Fruit fly (Drosophila melanogaster): ENCODE results near the gene Dna2.
A peak's percentile ranks its signal among the peaks of the same experiment; 100 is the strongest.

Gene Dna2

dm6 chrX:10014738-10015703 is 4.7 kb downstream of the Dna2 start (continued):
- TF ChIP-seq Dfd (GFP tag; optimal IDR thresholded peaks at IDR 0.05) (no peak), CG9727 (GFP tag; optimal IDR thresholded peaks at IDR 0.05) (no peak), pho (GFP tag; optimal IDR thresholded peaks at IDR 0.05) (no peak), kni (GFP tag; optimal IDR thresholded peaks at IDR 0.05) (peak; percentile 40), CG7839 (tag; optimal IDR thresholded peaks at IDR 0.05) (no peak), CG3163 (GFP tag; optimal IDR thresholded peaks at IDR 0.05) (no peak), ttk (GFP tag; IDR thresholded peaks at IDR 0.05) (no peak), CG17361 (GFP tag; IDR thresholded peaks at IDR 0.05) (no peak), CG1603 (tag; optimal IDR thresholded peaks at IDR 0.05) (no peak), CG10366 (GFP tag; IDR thresholded peaks at IDR 0.05) (no peak), Elba2 (GFP tag; optimal IDR thresholded peaks at IDR 0.05) (no peak), wek (GFP tag; optimal IDR thresholded peaks at IDR 0.05) (no peak), CG7987 (GFP tag; optimal IDR thresholded peaks at IDR 0.05) (no peak), CkIIα-i1 (GFP tag; IDR thresholded peaks at IDR 0.05) (no peak), Nf-YC (tag; optimal IDR thresholded peaks at IDR 0.05) (no peak), CG9817 (tag; optimal IDR thresholded peaks at IDR 0.05) (no peak), pnt (GFP tag; optimal IDR thresholded peaks at IDR 0.05) (no peak), tap (tag; optimal IDR thresholded peaks at IDR 0.05) (no peak), Jarid2 (GFP tag; optimal IDR thresholded peaks at IDR 0.05) (no peak), Ets97D (GFP tag; optimal IDR thresholded peaks at IDR 0.05) (no peak), slp2 (GFP tag; optimal IDR thresholded peaks at IDR 0.05) (no peak), CG8089 (GFP tag; optimal IDR thresholded peaks at IDR 0.05) (no peak), Med (GFP tag) (peak; percentile 2), otp (GFP tag; IDR thresholded peaks at IDR 0.05) (no peak), CG10543 (GFP tag; optimal IDR thresholded peaks at IDR 0.05) (no peak), vfl (GFP tag; optimal IDR thresholded peaks at IDR 0.05) (no peak), CG12769 (tag; optimal IDR thresholded peaks at IDR 0.05) (peak; percentile 49), CG18476 (GFP tag; optimal IDR thresholded peaks at IDR 0.05) (no peak)

DNA sequence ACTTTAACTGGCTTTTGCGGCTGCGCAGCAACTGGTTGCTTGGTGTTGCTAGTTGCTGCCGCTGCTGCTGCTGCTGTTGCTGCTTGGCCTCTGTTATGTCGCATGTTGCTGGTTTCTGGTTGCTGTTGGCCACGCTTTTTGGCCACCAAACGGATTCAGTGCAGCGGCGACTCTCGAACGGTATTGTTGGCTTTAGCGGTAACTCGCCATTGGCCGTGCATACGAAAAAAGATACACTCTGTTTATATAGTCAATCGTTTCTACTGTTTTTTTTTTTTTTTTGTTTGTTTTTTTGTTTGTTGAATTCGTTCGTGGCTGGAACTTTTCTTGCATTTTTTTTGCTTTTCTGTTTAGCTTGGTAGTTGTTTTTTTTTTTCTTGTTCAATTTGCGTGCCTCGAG is 6.4 kb downstream of the Dna2 start, which contains the start of gene Cht6:
Gene Cht6 (plus strand): TSS at position 122 of the 400 bp plus-strand sequence.
- TF ChIP-seq CG6175 (GFP tag; IDR thresholded peaks at IDR 0.05): peak; percentile 74; the same call in 1 of the 3 replicates
- TF ChIP-seq CG2116 (GFP tag; optimal IDR thresholded peaks at IDR 0.05): no peak
- no peak for TF ChIP-seq wor (GFP tag; IDR thresholded peaks at IDR 0.05)
- TF ChIP-seq sens (GFP tag): no peak
- no peak for TF ChIP-seq CG15601 (tag; optimal IDR thresholded peaks at IDR 0.05)
- TF ChIP-seq her (GFP tag; optimal IDR thresholded peaks at IDR 0.05): no peak
- no peak for TF ChIP-seq vfl (GFP tag; optimal IDR thresholded peaks at IDR 0.05)
- TF ChIP-seq CG17361 (GFP tag; IDR thresholded peaks at IDR 0.05): no peak
- no peak for TF ChIP-seq oc (tag; optimal IDR thresholded peaks at IDR 0.05)
- TF ChIP-seq CG12299 (tag; optimal IDR thresholded peaks at IDR 0.05): no peak
- no peak for TF ChIP-seq CG6654 (GFP tag; optimal IDR thresholded peaks at IDR 0.05)
- 0 out of 3 replicates have a peak, but pooled peaks have one; percentile 9 for TF ChIP-seq Doc3 (GFP tag; IDR thresholded peaks at IDR 0.05; ENCODE audit: partially characterized antibody)
- TF ChIP-seq croc (GFP tag; conservative IDR thresholded peaks at IDR 0.05): no peak
- TF ChIP-seq Lpt (GFP tag; optimal IDR thresholded peaks at IDR 0.05): no peak
- TF ChIP-seq amos (GFP tag; IDR thresholded peaks at IDR 0.05; ENCODE audit: partially characterized antibody): no peak
- TF ChIP-seq Sry-δ (GFP tag; optimal IDR thresholded peaks at IDR 0.05): no peak
- TF ChIP-seq chinmo (GFP tag; IDR thresholded peaks at IDR 0.05; ENCODE audit: partially characterized antibody): peak; percentile 89; the same call in 3 of the 4 replicates
- TF ChIP-seq Hr78 (GFP tag; optimal IDR thresholded peaks at IDR 0.05): no peak
- TF ChIP-seq ewg (GFP tag; optimal IDR thresholded peaks at IDR 0.05): no peak
- TF ChIP-seq fd96Cb (tag; optimal IDR thresholded peaks at IDR 0.05): no peak
- no peak for TF ChIP-seq jigr1 (GFP tag; IDR thresholded peaks at IDR 0.05)
- peak; percentile 75 for TF ChIP-seq CG11504 (tag; optimal IDR thresholded peaks at IDR 0.05)
- TF ChIP-seq CG15011 (GFP tag; optimal IDR thresholded peaks at IDR 0.05): no peak

Measured in whole organism, embryonic.